Worm (Caenorhabditis elegans) whole organism, L4 larva: ENCODE data around the gene fbxl-3.

Experiments
- F26F4.8 ChIP-seq: fragments of 200-800 bp; sonication (Bioruptor generic); conservative IDR thresholded peaks from 2 replicates; pipeline ENCODE4 v1.3.6; 2022; ENCODE audit warnings: missing genetic modification characterization, missing compliant biosample characterization
- Y105C5A.15 ChIP-seq: fragments of 200-800 bp; sonication (Bioruptor generic); IDR thresholded peaks from 2 replicates; pipeline ENCODE4 v1.3.6; 2022; ENCODE audit warnings: missing genetic modification characterization, missing compliant biosample characterization
- Y48G9A.11 ChIP-seq: fragments of 200-800 bp; sonication (Bioruptor generic); IDR thresholded peaks from 2 replicates; pipeline ENCODE4 v1.3.6; 2022; ENCODE audit warnings: missing genetic modification reagents, missing genetic modification characterization, missing compliant biosample characterization
- attf-4 ChIP-seq: sonication (generic microtip); optimal IDR thresholded peaks from 3 replicates; lab custom pipeline; 2017; ENCODE audit warnings: missing biosample characterization, missing genetic modification characterization
- fkh-10 ChIP-seq: fragments of 150-350 bp; optimal IDR thresholded peaks from 2 replicates; lab custom pipeline; 2014; ENCODE audit warnings: missing biosample characterization, missing genetic modification reagents, missing genetic modification characterization
- fos-1 ChIP-seq: fragments of 150-350 bp; optimal IDR thresholded peaks from 2 replicates; lab custom pipeline; 2014; ENCODE audit warnings: missing biosample characterization, missing genetic modification characterization
- lin-13 ChIP-seq: fragments of 150-350 bp; optimal IDR thresholded peaks from 2 replicates; lab custom pipeline; 2014; ENCODE audit warnings: missing biosample characterization, missing genetic modification reagents, missing genetic modification characterization
- lin-15B ChIP-seq: fragments of 150-350 bp; sonication (generic microtip); optimal IDR thresholded peaks from 3 replicates; lab custom pipeline; 2014; ENCODE audit warnings: missing biosample characterization, missing genetic modification characterization
- mdl-1 ChIP-seq, 2 experiments: fragments of 150-350 bp in 1 of 2; sonication (generic microtip) in 1 of 2; optimal IDR thresholded peaks; 2 replicates each; lab custom pipeline; 2014 to 2017; ENCODE audit warnings: missing biosample characterization in 2 of 2, missing genetic modification characterization in 2 of 2
- skn-1 ChIP-seq: fragments of 150-350 bp; optimal IDR thresholded peaks from 2 replicates; lab custom pipeline; 2014; ENCODE audit warnings: missing biosample characterization, missing genetic modification characterization

DNA sequence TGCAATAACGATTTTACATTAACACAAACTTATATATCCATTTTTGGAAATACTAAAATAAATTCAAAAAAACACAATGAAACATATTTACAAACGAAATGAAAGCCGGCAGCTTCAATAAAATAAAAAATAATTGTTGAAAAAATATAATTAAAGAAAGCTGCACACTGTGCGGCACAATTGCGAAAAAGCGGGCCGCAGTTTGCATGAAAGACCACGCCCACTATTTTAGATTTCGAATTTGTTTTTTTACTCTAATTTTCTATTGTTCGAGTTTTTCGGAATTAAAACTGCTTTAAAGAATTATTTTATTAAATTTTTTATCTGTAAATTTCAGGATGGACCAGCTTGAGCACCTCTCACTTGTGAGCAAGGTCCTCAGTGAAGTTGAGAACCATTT lies 499 bp upstream of the fbxl-3 start, which contains the start of gene mog-5:
- TF ChIP-seq fos-1 (tag; lab: Kevin White, UChicago), result no peak
- TF ChIP-seq attf-4 (tag; lab: Kevin White, UChicago), result no peak
- no peak for TF ChIP-seq Y105C5A.15 (GFP tag; lab: Robert Waterston, UW)
- TF ChIP-seq mdl-1 (tag; optimal IDR thresholded peaks at IDR 0.05; lab: Kevin White, UChicago), result no peak
- TF ChIP-seq F26F4.8 (GFP tag; lab: Robert Waterston, UW), result no peak
- no peak for TF ChIP-seq lin-13 (GFP tag; lab: Kevin White, UChicago)
- TF ChIP-seq lin-15B (tag; lab: Kevin White, UChicago), result no peak
- no peak for TF ChIP-seq skn-1 (tag; lab: Kevin White, UChicago)
- TF ChIP-seq fkh-10, result no peak
- TF ChIP-seq Y48G9A.11 (GFP tag; lab: Robert Waterston, UW), result no peak
